Worm (Caenorhabditis elegans): ENCODE results near the gene idpp-7.
"Not testable (repeated sequence)": the region's sequence is repeated elsewhere in the genome, so short reads cannot be mapped to it uniquely, and the experiment has no call there.

The idpp-7 gene

DNA sequence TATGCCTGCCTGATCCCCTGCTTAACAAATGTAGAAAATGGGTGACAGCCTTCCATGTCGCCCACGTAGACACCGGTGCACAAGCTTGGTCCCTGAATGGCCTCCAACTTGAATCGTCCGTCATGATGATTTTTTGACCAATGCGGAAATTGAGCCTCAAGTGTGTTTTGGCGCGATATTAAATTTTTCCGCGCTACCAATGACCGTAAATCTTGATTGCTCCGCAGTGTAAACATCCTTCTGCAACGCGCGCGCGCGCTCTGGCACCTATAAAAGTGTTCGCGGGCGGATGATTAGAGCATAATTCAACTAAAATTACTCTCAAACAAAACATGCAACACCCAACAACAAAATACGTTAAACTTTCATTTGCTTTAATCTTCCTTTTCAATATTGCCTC, at the start of gene idpp-7:
idpp-7 (plus strand) TSS at position 301 of the 400 bp plus-strand sequence.
- no peak for TF ChIP-seq ets-7 (tag; optimal IDR thresholded peaks at IDR 0.05)
- no peak for TF ChIP-seq hnd-1 (tag; optimal IDR thresholded peaks at IDR 0.05)
- TF ChIP-seq hmbx-1 (tag; optimal IDR thresholded peaks at IDR 0.05): no peak
- TF ChIP-seq tbx-37 (GFP tag; conservative IDR thresholded peaks at IDR 0.05): no peak
- no peak for TF ChIP-seq ceh-36 (tag; optimal IDR thresholded peaks at IDR 0.05)
- TF ChIP-seq ama-1 (optimal IDR thresholded peaks at IDR 0.05): no peak
- TF ChIP-seq hmg-4 (GFP tag; optimal IDR thresholded peaks at IDR 0.05): no peak

DNA sequence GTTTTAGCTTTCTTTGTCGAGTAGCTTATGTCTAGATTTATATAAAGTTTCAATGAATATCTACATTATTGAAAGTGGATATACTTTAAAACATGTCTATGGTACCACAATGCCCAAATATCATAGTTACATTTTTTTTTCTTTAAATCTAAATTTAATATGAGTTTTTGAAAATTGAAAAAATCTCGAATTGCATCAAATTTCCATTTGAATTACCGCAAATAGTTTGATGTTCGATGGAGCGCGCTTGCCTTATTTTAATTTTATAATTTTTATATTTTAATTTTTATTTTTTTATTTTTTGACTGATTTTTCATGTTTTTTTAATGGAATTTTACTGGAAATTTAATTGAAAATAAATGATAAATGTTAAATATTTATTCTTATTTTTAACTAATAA, 45.1 kb upstream of the idpp-7 start, which contains the start of gene T23B5.4:
T23B5.4 (plus strand) TSS at position 301 of the 400 bp plus-strand sequence.
- TF ChIP-seq ceh-13 (GFP tag; optimal IDR thresholded peaks at IDR 0.05): no peak
- no peak for TF ChIP-seq B0310.2 (tag; optimal IDR thresholded peaks at IDR 0.05)
- no peak for TF ChIP-seq pes-1 (GFP tag; IDR thresholded peaks at IDR 0.05)
- TF ChIP-seq tra-4 (tag; optimal IDR thresholded peaks at IDR 0.05): no peak

DNA sequence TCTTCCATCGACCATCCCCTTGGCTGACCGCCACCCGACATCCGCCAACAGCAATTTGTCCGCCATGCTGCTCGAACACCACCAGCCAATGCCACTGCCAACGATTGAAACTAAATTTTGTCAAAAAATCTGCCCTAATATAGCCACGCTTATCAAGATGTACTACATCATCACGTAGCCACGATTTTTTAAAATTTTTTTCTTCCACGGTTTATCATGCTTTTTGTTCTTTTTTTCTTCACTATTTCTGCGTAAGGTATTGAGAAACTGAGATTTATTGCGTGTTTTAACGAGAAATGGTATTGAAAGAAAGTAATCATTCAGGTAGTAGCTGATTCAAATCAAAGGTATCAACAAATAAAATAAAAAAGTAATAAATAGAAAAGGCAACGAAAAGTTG, 42.6 kb upstream of the idpp-7 start, which contains the start of gene T23B5.6:
T23B5.6 (minus strand) TSS at position 101 of the 400 bp plus-strand sequence.
- not testable (repeated sequence) for TF ChIP-seq scrt-1 (GFP tag; IDR thresholded peaks at IDR 0.05); sea-1 (GFP tag; conservative IDR thresholded peaks at IDR 0.05); ceh-36 (tag; optimal IDR thresholded peaks at IDR 0.05)

DNA sequence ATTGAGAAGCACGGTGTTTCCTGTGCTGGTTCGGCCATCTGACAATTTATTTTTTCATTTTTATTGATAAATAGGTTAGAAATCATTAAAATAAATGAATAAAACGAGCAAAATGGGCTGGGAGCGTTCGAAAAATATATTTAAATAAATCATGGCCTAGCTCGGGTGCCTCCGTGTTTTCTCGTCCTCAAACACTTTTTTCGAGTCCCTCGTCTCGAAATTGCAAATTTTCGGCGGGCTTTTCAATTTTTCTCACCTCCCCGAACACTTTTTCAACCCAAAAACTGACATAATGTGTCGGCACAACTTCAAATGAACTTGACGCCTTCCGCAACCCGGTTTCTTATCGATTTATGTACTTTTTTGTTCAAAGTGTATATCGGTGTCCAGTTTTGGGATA, 35.4 kb upstream of the idpp-7 start, which contains the start of gene prmt-9:
prmt-9 (minus strand) TSS at position 38 of the 400 bp plus-strand sequence.
- TF ChIP-seq hmg-4 (GFP tag; optimal IDR thresholded peaks at IDR 0.05) (no peak), ets-7 (tag; optimal IDR thresholded peaks at IDR 0.05) (no peak), pes-1 (GFP tag; IDR thresholded peaks at IDR 0.05) (no peak), tbx-37 (GFP tag; conservative IDR thresholded peaks at IDR 0.05) (no peak), B0310.2 (tag; optimal IDR thresholded peaks at IDR 0.05) (no peak), ama-1 (optimal IDR thresholded peaks at IDR 0.05) (no peak), ceh-36 (tag; optimal IDR thresholded peaks at IDR 0.05) (no peak), aly-1 (tag; optimal IDR thresholded peaks at IDR 0.05) (no peak), tbx-11 (GFP tag; IDR thresholded peaks at IDR 0.05) (no peak), ceh-13 (GFP tag; optimal IDR thresholded peaks at IDR 0.05) (no peak), sea-1 (GFP tag; conservative IDR thresholded peaks at IDR 0.05) (no peak), tra-4 (tag; optimal IDR thresholded peaks at IDR 0.05) (no peak), flt-1 (GFP tag; IDR thresholded peaks at IDR 0.05) (no peak)

DNA sequence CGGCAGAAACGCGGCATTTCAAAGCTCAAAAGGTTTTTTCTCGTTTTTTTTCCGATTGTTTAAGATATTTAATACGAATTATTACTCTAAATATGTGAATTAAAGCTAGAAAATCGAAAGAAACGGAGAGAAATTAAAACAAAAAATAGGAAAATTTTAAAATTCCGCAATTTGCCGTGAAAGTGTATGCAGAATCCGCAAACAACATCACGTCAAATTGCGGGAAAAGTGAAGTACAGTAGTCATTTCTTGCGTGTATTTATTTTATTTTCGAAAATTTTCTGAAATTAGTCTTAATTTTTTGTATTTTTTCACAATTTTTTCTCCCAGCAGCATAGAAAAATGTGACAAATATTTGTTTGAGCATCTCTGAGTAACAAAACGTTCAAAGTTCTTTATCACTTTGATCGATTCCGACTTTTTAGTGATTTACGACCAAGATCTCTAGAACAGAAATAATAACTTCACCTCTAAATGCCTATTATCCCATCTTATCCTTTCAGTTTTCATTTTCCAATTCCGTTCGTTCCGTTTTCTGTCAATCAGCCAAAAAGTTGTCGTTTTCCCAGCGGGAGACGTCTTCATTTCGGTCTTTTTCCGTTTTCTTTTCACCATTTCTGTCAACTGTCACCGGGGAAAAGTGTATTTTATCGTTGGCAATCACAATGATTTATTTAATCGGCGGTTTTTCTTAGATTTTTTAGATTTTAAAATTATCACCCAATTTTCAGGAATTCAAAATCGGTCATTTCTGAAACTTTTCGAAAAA, 34.8 kb upstream of the idpp-7 start:
- no peak for TF ChIP-seq ceh-13 (GFP tag; optimal IDR thresholded peaks at IDR 0.05)
- TF ChIP-seq ama-1 (optimal IDR thresholded peaks at IDR 0.05): no peak
- TF ChIP-seq pes-1 (GFP tag; IDR thresholded peaks at IDR 0.05): no peak
- no peak for TF ChIP-seq hmbx-1 (tag; optimal IDR thresholded peaks at IDR 0.05)
- no peak for TF ChIP-seq sea-1 (GFP tag; conservative IDR thresholded peaks at IDR 0.05)
- TF ChIP-seq aly-1 (tag; optimal IDR thresholded peaks at IDR 0.05): no peak
- no peak for TF ChIP-seq tbx-11 (GFP tag; IDR thresholded peaks at IDR 0.05)
- TF ChIP-seq tbx-37 (GFP tag; conservative IDR thresholded peaks at IDR 0.05): no peak
- no peak for TF ChIP-seq scrt-1 (GFP tag; IDR thresholded peaks at IDR 0.05)
- no peak for TF ChIP-seq hnd-1 (tag; optimal IDR thresholded peaks at IDR 0.05)
- TF ChIP-seq F13C5.2 (tag; optimal IDR thresholded peaks at IDR 0.05): no peak
- TF ChIP-seq ceh-36 (tag; optimal IDR thresholded peaks at IDR 0.05): no peak
- no peak for TF ChIP-seq flt-1 (GFP tag; IDR thresholded peaks at IDR 0.05)
- TF ChIP-seq ets-7 (tag; optimal IDR thresholded peaks at IDR 0.05): no peak
- no peak for TF ChIP-seq hmg-4 (GFP tag; optimal IDR thresholded peaks at IDR 0.05)

DNA sequence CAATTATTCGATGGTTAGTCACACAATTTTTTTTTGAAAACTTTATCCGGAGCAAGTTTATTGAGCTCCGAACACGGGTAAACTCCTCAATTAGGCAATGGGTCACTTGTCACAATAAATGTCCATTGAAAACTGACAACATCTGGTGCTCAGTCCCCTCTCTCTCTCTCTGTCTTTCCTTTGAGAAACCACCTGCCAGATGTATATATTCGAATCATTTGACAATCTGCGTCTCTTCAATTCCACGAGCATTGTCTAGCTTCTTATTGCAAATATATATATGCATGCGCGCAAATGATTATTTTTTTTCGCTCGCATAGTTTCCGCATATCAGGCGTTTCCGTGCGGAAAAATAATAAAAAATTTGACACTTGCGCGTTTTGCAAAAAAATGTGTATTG, 33.9 kb upstream of the idpp-7 start:
- TF ChIP-seq ceh-36 (tag; optimal IDR thresholded peaks at IDR 0.05) (no peak), ama-1 (optimal IDR thresholded peaks at IDR 0.05) (no peak), B0310.2 (tag; optimal IDR thresholded peaks at IDR 0.05) (no peak), ets-7 (tag; optimal IDR thresholded peaks at IDR 0.05) (no peak)

DNA sequence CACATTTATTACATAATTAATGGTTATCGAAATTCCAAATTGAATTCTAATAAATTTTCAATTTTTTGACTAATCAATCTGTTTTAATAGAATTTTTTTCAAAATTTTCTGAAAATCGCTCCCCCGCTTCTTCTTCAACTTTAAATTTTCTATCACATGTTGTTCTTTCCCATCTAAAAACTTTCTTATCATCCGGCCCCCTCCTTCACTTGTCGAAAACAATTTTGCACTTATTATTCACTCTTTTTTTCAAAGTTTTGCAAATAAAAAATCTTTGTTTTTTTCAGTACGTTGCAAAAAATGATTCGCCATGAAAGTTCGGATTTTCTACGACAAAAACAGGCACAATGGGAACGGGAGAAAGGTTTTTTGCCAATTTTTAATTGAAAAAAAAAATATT, 31.4 kb upstream of the idpp-7 start, which contains the start of gene T23B5.3:
T23B5.3 (plus strand) TSS at position 301 of the 400 bp plus-strand sequence.
- TF ChIP-seq scrt-1 (GFP tag; IDR thresholded peaks at IDR 0.05) (no peak), ceh-13 (GFP tag; optimal IDR thresholded peaks at IDR 0.05) (no peak), F13C5.2 (tag; optimal IDR thresholded peaks at IDR 0.05) (no peak), hmbx-1 (tag; optimal IDR thresholded peaks at IDR 0.05) (no peak), ama-1 (optimal IDR thresholded peaks at IDR 0.05) (no peak), B0310.2 (tag; optimal IDR thresholded peaks at IDR 0.05) (no peak), flt-1 (GFP tag; IDR thresholded peaks at IDR 0.05) (no peak), ets-7 (tag; optimal IDR thresholded peaks at IDR 0.05) (no peak), pes-1 (GFP tag; IDR thresholded peaks at IDR 0.05) (no peak), tbx-11 (GFP tag; IDR thresholded peaks at IDR 0.05) (no peak), tra-4 (tag; optimal IDR thresholded peaks at IDR 0.05) (no peak), aly-1 (tag; optimal IDR thresholded peaks at IDR 0.05) (no peak), sea-1 (GFP tag; conservative IDR thresholded peaks at IDR 0.05) (no peak), hnd-1 (tag; optimal IDR thresholded peaks at IDR 0.05) (no peak), ceh-36 (tag; optimal IDR thresholded peaks at IDR 0.05) (no peak)

DNA sequence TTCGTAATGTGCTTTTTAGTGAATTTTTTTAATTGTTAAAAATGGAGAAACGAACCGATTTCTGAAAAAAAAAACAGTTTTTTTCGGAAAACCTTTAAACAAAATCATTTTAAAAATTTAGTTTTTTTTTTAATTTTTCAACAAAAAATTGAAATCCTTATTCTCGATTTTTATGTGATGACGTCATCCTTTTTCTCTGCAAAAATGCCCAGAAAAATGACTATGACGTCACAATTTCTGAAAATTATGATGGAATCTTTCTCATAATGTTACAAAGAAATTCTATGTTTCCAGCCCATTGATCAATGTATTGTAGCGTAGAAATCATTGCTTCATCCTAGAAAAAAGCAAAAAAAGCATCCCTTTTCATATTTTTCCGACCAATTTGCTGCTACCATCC, 30.5 kb upstream of the idpp-7 start:
- no peak for TF ChIP-seq sea-1 (GFP tag; conservative IDR thresholded peaks at IDR 0.05)
- no peak for TF ChIP-seq B0310.2 (tag; optimal IDR thresholded peaks at IDR 0.05)
- TF ChIP-seq F13C5.2 (tag; optimal IDR thresholded peaks at IDR 0.05): no peak
- TF ChIP-seq hmg-4 (GFP tag; optimal IDR thresholded peaks at IDR 0.05): no peak
- no peak for TF ChIP-seq tbx-11 (GFP tag; IDR thresholded peaks at IDR 0.05)
- no peak for TF ChIP-seq pes-1 (GFP tag; IDR thresholded peaks at IDR 0.05)
- TF ChIP-seq ceh-13 (GFP tag; optimal IDR thresholded peaks at IDR 0.05): no peak
- no peak for TF ChIP-seq ama-1 (optimal IDR thresholded peaks at IDR 0.05)
- TF ChIP-seq hmbx-1 (tag; optimal IDR thresholded peaks at IDR 0.05): no peak
- TF ChIP-seq scrt-1 (GFP tag; IDR thresholded peaks at IDR 0.05): no peak
- TF ChIP-seq tbx-37 (GFP tag; conservative IDR thresholded peaks at IDR 0.05): no peak
- no peak for TF ChIP-seq aly-1 (tag; optimal IDR thresholded peaks at IDR 0.05)
- TF ChIP-seq ets-7 (tag; optimal IDR thresholded peaks at IDR 0.05): no peak
